Worm (Caenorhabditis elegans) whole organism, L2 larva: ENCODE results near the gene rgr-1.

ENCODE experiments used
- aly-2 ChIP-seq: fragments of 150-350 bp; optimal IDR thresholded peaks from 2 replicates; lab custom pipeline; 2014; ENCODE audit warnings: missing biosample characterization, missing genetic modification characterization
- mbf-1 ChIP-seq: sonication (generic microtip); optimal IDR thresholded peaks from 2 replicates; lab custom pipeline; 2017; ENCODE audit warnings: missing biosample characterization, missing genetic modification characterization
- nhr-11 ChIP-seq: fragments of 150-350 bp; optimal IDR thresholded peaks from 2 replicates; lab custom pipeline; 2014; ENCODE audit warnings: missing biosample characterization, missing genetic modification characterization
- nhr-77 ChIP-seq: fragments of 150-350 bp; optimal IDR thresholded peaks from 2 replicates; lab custom pipeline; 2014; ENCODE audit warnings: missing biosample characterization, missing genetic modification characterization
- skn-1 ChIP-seq: sonication (generic microtip); optimal IDR thresholded peaks from 2 replicates; lab custom pipeline; 2017; ENCODE audit warnings: missing biosample characterization, missing genetic modification characterization
- unc-39 ChIP-seq: fragments of 150-350 bp; optimal IDR thresholded peaks from 2 replicates; lab custom pipeline; 2014; ENCODE audit warnings: missing biosample characterization, missing genetic modification characterization
- unc-62 ChIP-seq: fragments of 150-350 bp; optimal IDR thresholded peaks from 2 replicates; lab custom pipeline; 2014; ENCODE audit warnings: missing biosample characterization, missing genetic modification reagents, missing genetic modification characterization

- TF ChIP-seq mbf-1 (no peak), nhr-77 (tag; lab: Kevin White, UChicago) (no peak), aly-2 (no peak), skn-1 (tag; lab: Kevin White, UChicago) (no peak), unc-62 (GFP tag; lab: Kevin White, UChicago) (no peak), nhr-11 (tag; lab: Kevin White, UChicago) (no peak), unc-39 (no peak)
Observed at ce11 chrIII:9366971-9367370, 26.6 kb upstream of the rgr-1 start, which contains the start of gene crn-6.
